Fruit fly (Drosophila melanogaster): ENCODE data around the gene Gbeta5.

The Gbeta5 gene

dm6 chrX:8125224-8125649 lies 26.8 kb downstream of the Gbeta5 start (continued):
- TF ChIP-seq CG2120 (GFP tag; optimal IDR thresholded peaks at IDR 0.05), result no peak
- TF ChIP-seq CG34224 (GFP tag; IDR thresholded peaks at IDR 0.05; ENCODE audit: partially characterized antibody), result no peak
- 0 out of 2 replicates have a peak, but pooled peaks have one; percentile 29 for TF ChIP-seq slbo (GFP tag; IDR thresholded peaks at IDR 0.05)
- TF ChIP-seq E2f2 (GFP tag; IDR thresholded peaks at IDR 0.05), result peak; percentile 40; the same call in 1 of the 2 replicates
- no peak for TF ChIP-seq ranshi (GFP tag; IDR thresholded peaks at IDR 0.05)
- TF ChIP-seq D19B (GFP tag; optimal IDR thresholded peaks at IDR 0.05), result no peak
- TF ChIP-seq CG30403 (GFP tag; optimal IDR thresholded peaks at IDR 0.05), result peak; percentile 48
- no peak for TF ChIP-seq Dbx (GFP tag; IDR thresholded peaks at IDR 0.05)
- no peak for TF ChIP-seq Sin3A (optimal IDR thresholded peaks at IDR 0.05)
- 0 out of 2 replicates have a peak, but pooled peaks have one; percentile 10 for TF ChIP-seq CG6272 (GFP tag; IDR thresholded peaks at IDR 0.05)
- TF ChIP-seq CG11398 (GFP tag; optimal IDR thresholded peaks at IDR 0.05), result no peak
- TF ChIP-seq CG32772 (GFP tag; IDR thresholded peaks at IDR 0.05), result 0 out of 2 replicates have a peak, but pooled peaks have one; percentile 32
- TF ChIP-seq p53 (GFP tag; optimal IDR thresholded peaks at IDR 0.05), result no peak
- no peak for TF ChIP-seq Dip3 (GFP tag; optimal IDR thresholded peaks at IDR 0.05)
- peak; percentile 70 for TF ChIP-seq CG7556 (GFP tag; optimal IDR thresholded peaks at IDR 0.05)
- no peak for TF ChIP-seq Rx (GFP tag; IDR thresholded peaks at IDR 0.05)
- peak; percentile 45; the same call in 1 of the 2 replicates for TF ChIP-seq Xrp1 (GFP tag; IDR thresholded peaks at IDR 0.05)
- TF ChIP-seq CG7928 (GFP tag; optimal IDR thresholded peaks at IDR 0.05), result no peak
- TF ChIP-seq trh (GFP tag; optimal IDR thresholded peaks at IDR 0.05), result no peak
- TF ChIP-seq CG34376 (GFP tag; optimal IDR thresholded peaks at IDR 0.05), result no peak
- TF ChIP-seq CG14667 (GFP tag; IDR thresholded peaks at IDR 0.05), result no peak
- TF ChIP-seq ac (GFP tag; optimal IDR thresholded peaks at IDR 0.05), result no peak
- TF ChIP-seq Ssrp (tag; optimal IDR thresholded peaks at IDR 0.05), result peak; percentile 74
- no peak for TF ChIP-seq CG18011 (GFP tag; optimal IDR thresholded peaks at IDR 0.05)
- TF ChIP-seq CG10565 (GFP tag; optimal IDR thresholded peaks at IDR 0.05), result no peak
- TF ChIP-seq schlank (tag; optimal IDR thresholded peaks at IDR 0.05), result no peak
- peak; percentile 74 for TF ChIP-seq Oli (tag; optimal IDR thresholded peaks at IDR 0.05)
- no peak for TF ChIP-seq Atf6 (GFP tag; IDR thresholded peaks at IDR 0.05)
- no peak for TF ChIP-seq pzg (GFP tag; optimal IDR thresholded peaks at IDR 0.05)
- TF ChIP-seq Scr (GFP tag; IDR thresholded peaks at IDR 0.05; ENCODE audit: partially characterized antibody), result no peak
- no peak for TF ChIP-seq CG12219 (GFP tag; optimal IDR thresholded peaks at IDR 0.05)
- TF ChIP-seq esg (GFP tag; conservative IDR thresholded peaks at IDR 0.05), result 0 out of 2 replicates have a peak, but pooled peaks have one; percentile 27
- TF ChIP-seq Fer1 (GFP tag; optimal IDR thresholded peaks at IDR 0.05), result peak; percentile 37
- no peak for TF ChIP-seq pnt (GFP tag; optimal IDR thresholded peaks at IDR 0.05)
- 0 out of 4 replicates have a peak, but pooled peaks have one; percentile 20 for TF ChIP-seq chinmo (GFP tag; IDR thresholded peaks at IDR 0.05; ENCODE audit: partially characterized antibody)
- peak; percentile 27 for TF ChIP-seq CG12104 (GFP tag; optimal IDR thresholded peaks at IDR 0.05)
- peak; percentile 57 for TF ChIP-seq Hr3 (GFP tag; optimal IDR thresholded peaks at IDR 0.05)
- TF ChIP-seq jumu (GFP tag; optimal IDR thresholded peaks at IDR 0.05), result no peak
- no peak for TF ChIP-seq vfl (GFP tag; optimal IDR thresholded peaks at IDR 0.05)
- TF ChIP-seq kah (GFP tag; optimal IDR thresholded peaks at IDR 0.05), result peak; percentile 30
- 0 out of 3 replicates have a peak, but pooled peaks have one; percentile 46 for TF ChIP-seq zfh1 (GFP tag; IDR thresholded peaks at IDR 0.05)
- no peak for TF ChIP-seq CG9609 (GFP tag; optimal IDR thresholded peaks at IDR 0.05)
- no peak for TF ChIP-seq Bteb2 (GFP tag; optimal IDR thresholded peaks at IDR 0.05)
- peak; percentile 50 for TF ChIP-seq bcd (GFP tag; optimal IDR thresholded peaks at IDR 0.05)
- no peak for TF ChIP-seq HLH4C (GFP tag; IDR thresholded peaks at IDR 0.05; ENCODE audit: partially characterized antibody)
- peak; percentile 3 for TF ChIP-seq CG4328 (GFP tag; optimal IDR thresholded peaks at IDR 0.05)
- TF ChIP-seq CG8944 (GFP tag; optimal IDR thresholded peaks at IDR 0.05), result no peak
- TF ChIP-seq CG8281 (tag; optimal IDR thresholded peaks at IDR 0.05), result no peak
- no peak for TF ChIP-seq prd (optimal IDR thresholded peaks at IDR 0.05)
- TF ChIP-seq prd (GFP tag; IDR thresholded peaks at IDR 0.05), result peak; percentile 71; the same call in 2 of the 3 replicates
- no peak for TF ChIP-seq bigmax (GFP tag; optimal IDR thresholded peaks at IDR 0.05)

Data from whole organism, embryonic.